Fruit fly (Drosophila melanogaster): Measurements from ENCODE around the gene CG17754.

Gene CG17754

dm6 chrX:9215485-9215884 lies 34.7 kb upstream of the CG17754 start, which contains the start of gene CG15368:
Gene CG15368 (plus strand): TSS chrX:9215785.
- TF ChIP-seq Ets98B (GFP tag; IDR thresholded peaks at IDR 0.05) = no peak
- TF ChIP-seq CG4496 (GFP tag; IDR thresholded peaks at IDR 0.05) = no peak
- no peak for TF ChIP-seq CG12605 (GFP tag; IDR thresholded peaks at IDR 0.05)
- no peak for TF ChIP-seq Pif1A (GFP tag; optimal IDR thresholded peaks at IDR 0.05)

dm6 chrX:9216572-9216971 lies 33.6 kb upstream of the CG17754 start, which contains the start of gene CG15369:
Gene CG15369 (plus strand): TSS chrX:9216872.
- TF ChIP-seq CG12605 (GFP tag; IDR thresholded peaks at IDR 0.05) (no peak), CG8159 (tag; optimal IDR thresholded peaks at IDR 0.05) (no peak), Pif1A (GFP tag; optimal IDR thresholded peaks at IDR 0.05) (no peak), CG8301 (tag; optimal IDR thresholded peaks at IDR 0.05) (no peak), D1 (tag; optimal IDR thresholded peaks at IDR 0.05) (no peak), Snoo (tag; optimal IDR thresholded peaks at IDR 0.05) (no peak)

dm6 chrX:9220434-9220833 lies 29.8 kb upstream of the CG17754 start:
- TF ChIP-seq Ets98B (GFP tag; IDR thresholded peaks at IDR 0.05) = peak; percentile 79
- peak; percentile 66 for TF ChIP-seq CG10348 (GFP tag; IDR thresholded peaks at IDR 0.05)
- peak; percentile 16 for TF ChIP-seq CG9948 (tag; optimal IDR thresholded peaks at IDR 0.05)
- TF ChIP-seq fd96Ca (GFP tag; IDR thresholded peaks at IDR 0.05) = peak; percentile 78; the same call in 2 of the 3 replicates
- no peak for TF ChIP-seq Pif1B (GFP tag; optimal IDR thresholded peaks at IDR 0.05)
- no peak for TF ChIP-seq CG13204 (GFP tag; optimal IDR thresholded peaks at IDR 0.05)
- TF ChIP-seq CG12605 (GFP tag; IDR thresholded peaks at IDR 0.05) = peak; percentile 34; the same call in 1 of the 2 replicates
- peak; percentile 60 for TF ChIP-seq CG14655 (GFP tag; optimal IDR thresholded peaks at IDR 0.05)
- TF ChIP-seq CG32121 (GFP tag; IDR thresholded peaks at IDR 0.05) = peak; percentile 75
- peak; percentile 44 for TF ChIP-seq CG8301 (tag; optimal IDR thresholded peaks at IDR 0.05)
- TF ChIP-seq CG4496 (GFP tag; IDR thresholded peaks at IDR 0.05) = peak; percentile 83

- TF ChIP-seq CG14655 (GFP tag; optimal IDR thresholded peaks at IDR 0.05) (peak; percentile 26), CG34367 (tag; optimal IDR thresholded peaks at IDR 0.05) (no peak), CG10348 (GFP tag; IDR thresholded peaks at IDR 0.05) (no peak), Ets98B (GFP tag; IDR thresholded peaks at IDR 0.05) (peak; percentile 31; the same call in 1 of the 2 replicates), CG32121 (GFP tag; IDR thresholded peaks at IDR 0.05) (no peak)
Observed at dm6 chrX:9223182-9223581, 27.0 kb upstream of the CG17754 start, which contains the start of gene t. Gene t (minus strand): TSS chrX:9223257.

dm6 chrX:9224423-9224822 lies 25.8 kb upstream of the CG17754 start:
- TF ChIP-seq CG4496 (GFP tag; IDR thresholded peaks at IDR 0.05) (0 out of 3 replicates have a peak, but pooled peaks have one; percentile 20), Pif1A (GFP tag; optimal IDR thresholded peaks at IDR 0.05) (no peak)

dm6 chrX:9225137-9225536 lies 25.1 kb upstream of the CG17754 start, which contains the start of gene CG15370:
Gene CG15370 (plus strand): TSS chrX:9225437.
- TF ChIP-seq CG15710 (tag; optimal IDR thresholded peaks at IDR 0.05) (no peak), D1 (tag; optimal IDR thresholded peaks at IDR 0.05) (no peak), EcR (GFP tag; optimal IDR thresholded peaks at IDR 0.05) (no peak), CG32121 (GFP tag; IDR thresholded peaks at IDR 0.05) (no peak), CG12605 (GFP tag; IDR thresholded peaks at IDR 0.05) (no peak), rn (GFP tag; IDR thresholded peaks at IDR 0.05) (no peak), CG34367 (tag; optimal IDR thresholded peaks at IDR 0.05) (no peak), Pif1B (GFP tag; optimal IDR thresholded peaks at IDR 0.05) (no peak), CG4496 (GFP tag; IDR thresholded peaks at IDR 0.05) (no peak), Snoo (tag; optimal IDR thresholded peaks at IDR 0.05) (no peak)

- no peak for TF ChIP-seq Pif1A (GFP tag; optimal IDR thresholded peaks at IDR 0.05)
- TF ChIP-seq CG13204 (GFP tag; optimal IDR thresholded peaks at IDR 0.05) = no peak
- no peak for TF ChIP-seq CG17806 (tag; optimal IDR thresholded peaks at IDR 0.05)
- no peak for TF ChIP-seq CG15710 (tag; optimal IDR thresholded peaks at IDR 0.05)
- no peak for TF ChIP-seq CG4496 (GFP tag; IDR thresholded peaks at IDR 0.05)
- TF ChIP-seq D1 (tag; optimal IDR thresholded peaks at IDR 0.05) = no peak
- no peak for TF ChIP-seq gl (tag; optimal IDR thresholded peaks at IDR 0.05)
- no peak for TF ChIP-seq CG34367 (tag; optimal IDR thresholded peaks at IDR 0.05)
- TF ChIP-seq EcR (GFP tag; optimal IDR thresholded peaks at IDR 0.05) = no peak
Observed at dm6 chrX:9226837-9227236, 23.4 kb upstream of the CG17754 start, which contains the start of gene Gr8a. Gene Gr8a (plus strand): TSS chrX:9227137.

dm6 chrX:9232199-9232598 lies 18.0 kb upstream of the CG17754 start, which contains the start of gene CG12121:
Gene CG12121 (minus strand): TSS chrX:9232378.
- TF ChIP-seq CG15710 (tag; optimal IDR thresholded peaks at IDR 0.05) (no peak), CG17806 (tag; optimal IDR thresholded peaks at IDR 0.05) (no peak), CG14655 (GFP tag; optimal IDR thresholded peaks at IDR 0.05) (no peak), gl (tag; optimal IDR thresholded peaks at IDR 0.05) (no peak), Snoo (tag; optimal IDR thresholded peaks at IDR 0.05) (no peak), D1 (tag; optimal IDR thresholded peaks at IDR 0.05) (no peak), fd96Ca (GFP tag; IDR thresholded peaks at IDR 0.05) (no peak)
